Fruit fly (Drosophila melanogaster) whole organism, embryonic: Measurements from ENCODE around the gene CG43251.
A peak's percentile ranks its signal among the peaks of the same experiment; 100 is the strongest.

Experiments
- ATbp ChIP-seq: fragments of 200-800 bp; sonication (Bioruptor generic); optimal IDR thresholded peaks from 2 replicates; lab custom pipeline; 2017; ENCODE audit warnings: missing biosample characterization, mild to moderate bottlenecking, missing genetic modification characterization, missing genetic modification reagents
- Adf1 ChIP-seq: fragments of 200-800 bp; sonication (Bioruptor generic); IDR thresholded peaks from 2 replicates; pipeline ENCODE4 v1.3.6; 2022; ENCODE audit warnings: missing biosample characterization, missing genetic modification characterization
- BEAF-32 ChIP-seq: fragments of 200-800 bp; sonication (Bioruptor generic); optimal IDR thresholded peaks from 3 replicates; lab custom pipeline; 2017; ENCODE audit warnings: missing biosample characterization, missing genetic modification characterization, mild to moderate bottlenecking, moderate library complexity, missing genetic modification reagents
- CG10321 ChIP-seq: fragments of 200-800 bp; sonication (Bioruptor generic); IDR thresholded peaks from 2 replicates; pipeline ENCODE4 v1.3.6; 2022; ENCODE audit warnings: missing biosample characterization, missing genetic modification characterization
- CG10654 ChIP-seq: fragments of 200-800 bp; sonication (Bioruptor generic); optimal IDR thresholded peaks from 2 replicates; lab custom pipeline; 2016; ENCODE audit warnings: missing biosample characterization, missing genetic modification characterization
- CG12104 ChIP-seq: fragments of 200-800 bp; sonication (Bioruptor generic); optimal IDR thresholded peaks from 3 replicates; lab custom pipeline; 2016; ENCODE audit warnings: missing biosample characterization, missing genetic modification characterization
- CG12659 ChIP-seq: fragments of 200-800 bp; sonication (Bioruptor generic); optimal IDR thresholded peaks from 3 replicates; lab custom pipeline; 2017; ENCODE audit warnings: mild to moderate bottlenecking, missing biosample characterization, missing genetic modification reagents, missing genetic modification characterization
- CG14860 ChIP-seq: fragments of 200-800 bp; sonication (Bioruptor generic); IDR thresholded peaks from 3 replicates; pipeline ENCODE4 v1.3.6; 2022; ENCODE audit warnings: missing biosample characterization, missing genetic modification characterization; ENCODE audit not compliant: partially characterized antibody
- CG1529 ChIP-seq: fragments of 200-800 bp; sonication (Bioruptor generic); optimal IDR thresholded peaks from 3 replicates; lab custom pipeline; 2018; ENCODE audit warnings: missing biosample characterization, missing genetic modification characterization
- CG15514 ChIP-seq: fragments of 200-800 bp; sonication (Bioruptor generic); optimal IDR thresholded peaks from 3 replicates; lab custom pipeline; 2017; ENCODE audit warnings: missing biosample characterization, missing genetic modification characterization, mild to moderate bottlenecking, moderate library complexity, missing genetic modification reagents
- CG16779 ChIP-seq: fragments of 200-800 bp; sonication (Bioruptor generic); IDR thresholded peaks from 2 replicates; pipeline ENCODE4 v1.3.6; 2022; ENCODE audit warnings: missing biosample characterization, missing genetic modification characterization
- CG16863 ChIP-seq: fragments of 200-800 bp; sonication (Bioruptor generic); optimal IDR thresholded peaks from 3 replicates; lab custom pipeline; 2016; ENCODE audit warnings: missing biosample characterization, missing genetic modification characterization
- CG17328 ChIP-seq: fragments of 200-800 bp; sonication (Bioruptor generic); IDR thresholded peaks from 2 replicates; pipeline ENCODE4 v1.3.6; 2022; ENCODE audit warnings: missing biosample characterization, missing genetic modification characterization
- CG18011 ChIP-seq: fragments of 200-800 bp; sonication (Bioruptor generic); optimal IDR thresholded peaks from 2 replicates; lab custom pipeline; 2017; ENCODE audit warnings: missing biosample characterization, missing genetic modification characterization, mild to moderate bottlenecking, moderate library complexity, missing genotype
- CG18619 ChIP-seq: fragments of 200-800 bp; sonication (Bioruptor generic); optimal IDR thresholded peaks from 3 replicates; lab custom pipeline; 2017; ENCODE audit warnings: missing biosample characterization, mild to moderate bottlenecking, missing genetic modification characterization
- CG31365 ChIP-seq: fragments of 200-800 bp; sonication (Bioruptor generic); optimal IDR thresholded peaks from 2 replicates; lab custom pipeline; 2018; ENCODE audit warnings: missing biosample characterization, mild to moderate bottlenecking, missing genetic modification characterization
- CG42726 ChIP-seq: fragments of 200-800 bp; sonication (Bioruptor generic); IDR thresholded peaks from 2 replicates; pipeline ENCODE4 v1.3.6; 2022; ENCODE audit warnings: missing biosample characterization, missing genetic modification characterization; ENCODE audit not compliant: partially characterized antibody
- CG43689 ChIP-seq: fragments of 200-800 bp; sonication (Bioruptor generic); IDR thresholded peaks from 2 replicates; pipeline ENCODE4 v1.3.6; 2022; ENCODE audit warnings: missing biosample characterization, missing genetic modification characterization
- CG4730 ChIP-seq: fragments of 200-800 bp; sonication (Bioruptor generic); IDR thresholded peaks from 2 replicates; pipeline ENCODE4 v1.3.6; 2022; ENCODE audit warnings: missing biosample characterization, missing genetic modification characterization
- CG5953 ChIP-seq: fragments of 200-800 bp; sonication (Bioruptor generic); IDR thresholded peaks from 2 replicates; pipeline ENCODE4 v1.3.6; 2022; ENCODE audit warnings: missing biosample characterization, missing genetic modification characterization
- CG7786 ChIP-seq: fragments of 200-800 bp; sonication (Bioruptor generic); optimal IDR thresholded peaks from 2 replicates; lab custom pipeline; 2016; ENCODE audit warnings: missing biosample characterization, missing genetic modification characterization
- CTCF ChIP-seq: fragments of 200-800 bp; sonication (Bioruptor generic); optimal IDR thresholded peaks from 2 replicates; lab custom pipeline; 2017; ENCODE audit warnings: missing biosample characterization, mild to moderate bottlenecking, missing genetic modification characterization, moderate library complexity
- CrebB ChIP-seq: fragments of 200-800 bp; sonication (Bioruptor generic); optimal IDR thresholded peaks from 3 replicates; lab custom pipeline; 2018; ENCODE audit warnings: missing biosample characterization, mild to moderate bottlenecking, missing genetic modification characterization
- Ets65A ChIP-seq: fragments of 200-800 bp; sonication (Bioruptor generic); peaks from one replicate; lab custom pipeline; 2016; ENCODE audit warnings: missing biosample characterization, missing genetic modification characterization
- Fer3 ChIP-seq: fragments of 200-800 bp; sonication (Bioruptor generic); optimal IDR thresholded peaks from 2 replicates; lab custom pipeline; 2018; ENCODE audit warnings: missing biosample characterization, mild to moderate bottlenecking, missing genetic modification characterization, moderate library complexity
- Hr78 ChIP-seq, 2 experiments: fragments of 200-800 bp in 1 of 2; fragments of >200 bp in 1 of 2; sonication (Bioruptor generic) in 1 of 2; optimal IDR thresholded peaks; 2 replicates each; lab custom pipeline; 2017 to 2019; ENCODE audit warnings: missing biosample characterization in 2 of 2, missing genetic modification characterization in 2 of 2, mild to moderate bottlenecking in 1 of 2, moderate library complexity in 1 of 2
- Jarid2 ChIP-seq: fragments of 200-800 bp; sonication (Bioruptor generic); optimal IDR thresholded peaks from 3 replicates; lab custom pipeline; 2017; ENCODE audit warnings: mild to moderate bottlenecking, missing biosample characterization, missing genetic modification reagents, missing genetic modification characterization
- Myb ChIP-seq: fragments of 200-800 bp; sonication (Bioruptor generic); optimal IDR thresholded peaks from 2 replicates; lab custom pipeline; 2016; ENCODE audit warnings: missing biosample characterization, missing genetic modification characterization
- ab ChIP-seq: fragments of 200-800 bp; sonication (Bioruptor generic); optimal IDR thresholded peaks from 2 replicates; lab custom pipeline; 2016; ENCODE audit warnings: missing biosample characterization, missing genetic modification characterization
- cas ChIP-seq: fragments of 200-800 bp; sonication (Bioruptor generic); IDR thresholded peaks from 2 replicates; pipeline ENCODE4 v1.3.6; 2022; ENCODE audit warnings: missing biosample characterization, missing genetic modification characterization
- caup ChIP-seq: fragments of 200-800 bp; sonication (Bioruptor generic); optimal IDR thresholded peaks from 3 replicates; lab custom pipeline; 2017; ENCODE audit warnings: missing biosample characterization, mild to moderate bottlenecking, missing genetic modification characterization, moderate library complexity; ENCODE audit not compliant: severe bottlenecking
- chinmo ChIP-seq: fragments of 200-800 bp; sonication (Bioruptor generic); IDR thresholded peaks from 4 replicates; pipeline ENCODE4 v1.3.6; 2022; ENCODE audit warnings: missing biosample characterization, missing genetic modification characterization; ENCODE audit not compliant: partially characterized antibody
- en ChIP-seq: fragments of 200-800 bp; sonication (Bioruptor generic); optimal IDR thresholded peaks from 2 replicates; lab custom pipeline; 2016; ENCODE audit warnings: missing biosample characterization, missing genetic modification characterization
- fd64A ChIP-seq: fragments of 200-800 bp; sonication (Bioruptor generic); optimal IDR thresholded peaks from 3 replicates; lab custom pipeline; 2018; ENCODE audit warnings: missing biosample characterization, mild to moderate bottlenecking, missing genetic modification characterization
- fd96Cb ChIP-seq: fragments of 200-800 bp; sonication (Bioruptor generic); optimal IDR thresholded peaks from 2 replicates; lab custom pipeline; 2018; ENCODE audit warnings: missing biosample characterization, mild to moderate bottlenecking, missing genetic modification characterization, moderate library complexity
- gce ChIP-seq: fragments of 200-800 bp; sonication (Bioruptor generic); IDR thresholded peaks from 3 replicates; pipeline ENCODE4 v1.3.6; 2022; ENCODE audit warnings: missing biosample characterization, missing genetic modification characterization
- gsb ChIP-seq: fragments of 200-800 bp; sonication (Bioruptor generic); IDR thresholded peaks from 2 replicates; pipeline ENCODE4 v1.3.6; 2022; ENCODE audit warnings: missing biosample characterization, missing genetic modification characterization
- hth ChIP-seq: fragments of >200 bp; optimal IDR thresholded peaks from 2 replicates; lab custom pipeline; 2017; ENCODE audit warnings: inconsistent platforms
- kay ChIP-seq: fragments of 200-800 bp; sonication (Bioruptor generic); optimal IDR thresholded peaks from 2 replicates; lab custom pipeline; 2016; ENCODE audit warnings: missing biosample characterization, missing genetic modification characterization
- lilli ChIP-seq: fragments of 200-800 bp; sonication (Bioruptor generic); optimal IDR thresholded peaks from 3 replicates; lab custom pipeline; 2016; ENCODE audit warnings: missing biosample characterization, missing genetic modification characterization
- lola ChIP-seq, 3 experiments: fragments of >200 bp in 2 of 3; fragments of 200-800 bp in 1 of 3; sonication (Bioruptor generic) in 1 of 3; optimal IDR thresholded peaks; 2 replicates each; lab custom pipeline; 2017 to 2019; ENCODE audit warnings: missing biosample characterization in 3 of 3, missing genetic modification characterization in 3 of 3, mild to moderate bottlenecking in 1 of 3, moderate library complexity in 1 of 3
- mam ChIP-seq: fragments of 200-800 bp; sonication (Bioruptor generic); optimal IDR thresholded peaks from 3 replicates; lab custom pipeline; 2016; ENCODE audit warnings: missing biosample characterization, missing genetic modification characterization
- oc ChIP-seq: fragments of 200-800 bp; sonication (Bioruptor generic); optimal IDR thresholded peaks from 2 replicates; lab custom pipeline; 2018; ENCODE audit warnings: missing biosample characterization, mild to moderate bottlenecking, missing genetic modification characterization, moderate library complexity
- onecut ChIP-seq: fragments of 200-800 bp; sonication (Bioruptor generic); IDR thresholded peaks from 2 replicates; pipeline ENCODE4 v1.3.6; 2022; ENCODE audit warnings: missing biosample characterization, missing genetic modification characterization
- peb ChIP-seq: fragments of 200-800 bp; sonication (Bioruptor generic); IDR thresholded peaks from 2 replicates; pipeline ENCODE4 v1.3.6; 2022; ENCODE audit warnings: missing biosample characterization, missing genetic modification characterization
- pita ChIP-seq: fragments of 200-800 bp; sonication (Bioruptor generic); optimal IDR thresholded peaks from 2 replicates; lab custom pipeline; 2017; ENCODE audit warnings: missing biosample characterization, mild to moderate bottlenecking, missing genetic modification characterization
- sd ChIP-seq: fragments of 200-800 bp; sonication (Bioruptor generic); optimal IDR thresholded peaks from 3 replicates; lab custom pipeline; 2018; ENCODE audit warnings: missing biosample characterization, mild to moderate bottlenecking, missing genetic modification characterization, moderate library complexity
- so ChIP-seq: fragments of 200-800 bp; sonication (Bioruptor generic); IDR thresholded peaks from 3 replicates; pipeline ENCODE4 v1.3.6; 2022; ENCODE audit warnings: missing biosample characterization, missing genetic modification characterization
- zen ChIP-seq: fragments of 200-800 bp; sonication (Bioruptor generic); optimal IDR thresholded peaks from 3 replicates; lab custom pipeline; 2018; ENCODE audit warnings: missing biosample characterization, mild to moderate bottlenecking, missing genetic modification characterization, moderate library complexity

The CG43251 gene

dm6 chr3L:20771891-20772646 lies 13.4 kb downstream of the CG43251 start:
- peak; percentile 83 for TF ChIP-seq CG5953
- TF ChIP-seq CG42726: no peak
- TF ChIP-seq hth (lab: Kevin White, UChicago): no peak
- TF ChIP-seq CG16779: peak; percentile 63; the same call in 1 of the 2 replicates
- peak; percentile 77 for TF ChIP-seq CG12104
- no peak for TF ChIP-seq ab
- TF ChIP-seq so: peak; percentile 82; the same call in 2 of the 3 replicates
- TF ChIP-seq sd (tag; lab: Kevin White, UChicago): peak; percentile 99
- TF ChIP-seq gsb (GFP tag; lab: Robert Waterston, UW): peak; percentile 57
- 0 out of 2 replicates have a peak, but pooled peaks have one; percentile 38 for TF ChIP-seq cas
- no peak for TF ChIP-seq CG14860
- peak; percentile 74 for TF ChIP-seq CG18619 (GFP tag; lab: Kevin White, UChicago)
- peak; percentile 84 for TF ChIP-seq Fer3 (tag; lab: Kevin White, UChicago)
- TF ChIP-seq Jarid2 (GFP tag; lab: Kevin White, UChicago): peak; percentile 23
- peak; percentile 77 for TF ChIP-seq gce (GFP tag; lab: Robert Waterston, UW)
- peak; percentile 56 for TF ChIP-seq CG1529 (GFP tag; lab: Kevin White, UChicago)
- peak; percentile 72 for TF ChIP-seq CG15514 (GFP tag; lab: Kevin White, UChicago)
- peak; percentile 65 for TF ChIP-seq peb (GFP tag; lab: Robert Waterston, UW)
- peak; percentile 46 for TF ChIP-seq fd64A (GFP tag; lab: Kevin White, UChicago)
- peak; percentile 64 for TF ChIP-seq mam (GFP tag; lab: Kevin White, UChicago)
- TF ChIP-seq lilli (GFP tag; lab: Kevin White, UChicago): peak; percentile 84
- peak; percentile 58 for TF ChIP-seq CG16863 (GFP tag; lab: Kevin White, UChicago)
- peak; percentile 81 for TF ChIP-seq ATbp (GFP tag; lab: Kevin White, UChicago)
- peak; percentile 67 for TF ChIP-seq CrebB (tag; lab: Kevin White, UChicago)
- TF ChIP-seq kay (GFP tag; lab: Kevin White, UChicago): peak; percentile 50
- TF ChIP-seq en: peak; percentile 16
- TF ChIP-seq CG10654 (GFP tag; lab: Kevin White, UChicago): peak; percentile 61
- peak; percentile 39 for TF ChIP-seq CG31365 (tag; lab: Kevin White, UChicago)
- peak in 1 of 3 experiments; percentile 63 for TF ChIP-seq lola (GFP tag; optimal IDR thresholded peaks at IDR 0.05; lab: Kevin White, UChicago)
- peak; percentile 57; the same call in 1 of the 2 replicates for TF ChIP-seq CG4730 (GFP tag; lab: Robert Waterston, UW)
- TF ChIP-seq caup: peak; percentile 84
- peak; percentile 66 for TF ChIP-seq CG12659 (GFP tag; lab: Kevin White, UChicago)
- peak; percentile 73 for TF ChIP-seq fd96Cb (tag; lab: Kevin White, UChicago)
- peak; percentile 14 for TF ChIP-seq CTCF (GFP tag; lab: Kevin White, UChicago)
- TF ChIP-seq CG43689: no peak
- TF ChIP-seq BEAF-32 (GFP tag; lab: Kevin White, UChicago): no peak
- peak; percentile 77 for TF ChIP-seq zen (tag; lab: Kevin White, UChicago)
- TF ChIP-seq Myb (GFP tag; lab: Kevin White, UChicago): peak; percentile 24
- TF ChIP-seq pita: no peak
- peak; percentile 81 for TF ChIP-seq onecut
- TF ChIP-seq CG10321: peak; percentile 42; the same call in 1 of the 2 replicates
- no peak for TF ChIP-seq chinmo (GFP tag; lab: Robert Waterston, UW)
- TF ChIP-seq CG7786 (GFP tag; lab: Kevin White, UChicago): peak; percentile 75
- TF ChIP-seq oc: peak; percentile 80
- no peak for TF ChIP-seq CG18011 (GFP tag; lab: Kevin White, UChicago)
- TF ChIP-seq Adf1 (GFP tag; lab: Robert Waterston, UW): 0 out of 2 replicates have a peak, but pooled peaks have one; percentile 21
- peak; percentile 85 for TF ChIP-seq CG17328 (GFP tag; lab: Robert Waterston, UW)
- no peak for TF ChIP-seq Hr78 (GFP tag; optimal IDR thresholded peaks at IDR 0.05; lab: Kevin White, UChicago)
- peak; percentile 72 for TF ChIP-seq Ets65A (GFP tag; lab: Kevin White, UChicago)
